Fruit fly (Drosophila melanogaster): ENCODE results near the gene Qsox4.
A peak's percentile ranks its signal among the peaks of the same experiment; 100 is the strongest.

Gene Qsox4

dm6 chr3R:23729632-23730471 lies 27.3 kb downstream of the Qsox4 start (continued):
- TF ChIP-seq CG1233 (GFP tag; optimal IDR thresholded peaks at IDR 0.05) (no peak), Mes4 (GFP tag; optimal IDR thresholded peaks at IDR 0.05) (no peak), vnd (GFP tag; IDR thresholded peaks at IDR 0.05; ENCODE audit: partially characterized antibody) (peak; percentile 60), CG10274 (GFP tag; optimal IDR thresholded peaks at IDR 0.05) (no peak), jing (GFP tag; optimal IDR thresholded peaks at IDR 0.05) (no peak), cato (GFP tag; optimal IDR thresholded peaks at IDR 0.05; ENCODE audit: borderline replicate concordance) (no peak), Nf-YB (GFP tag; optimal IDR thresholded peaks at IDR 0.05) (no peak), CG10959 (GFP tag; IDR thresholded peaks at IDR 0.05) (no peak), nom (GFP tag; optimal IDR thresholded peaks at IDR 0.05) (peak; percentile 61), Dek (tag; optimal IDR thresholded peaks at IDR 0.05) (peak; percentile 24), Nf-YA (GFP tag; IDR thresholded peaks at IDR 0.05) (no peak), gem (tag; optimal IDR thresholded peaks at IDR 0.05) (no peak), CG5953 (GFP tag; IDR thresholded peaks at IDR 0.05) (0 out of 2 replicates have a peak, but pooled peaks have one; percentile 34), Mad (GFP tag; optimal IDR thresholded peaks at IDR 0.05) (no peak), CG18476 (GFP tag; optimal IDR thresholded peaks at IDR 0.05) (no peak), CG34376 (GFP tag; optimal IDR thresholded peaks at IDR 0.05) (peak; percentile 96), pros (GFP tag; optimal IDR thresholded peaks at IDR 0.05) (peak; percentile 89), Dfd (GFP tag; optimal IDR thresholded peaks at IDR 0.05) (no peak), CG4404 (GFP tag; IDR thresholded peaks at IDR 0.05) (no peak), Hr39 (optimal IDR thresholded peaks at IDR 0.05) (no peak), CG12942 (GFP tag; optimal IDR thresholded peaks at IDR 0.05) (no peak), Sry-β (GFP tag; optimal IDR thresholded peaks at IDR 0.05) (no peak), disco-r (GFP tag; optimal IDR thresholded peaks at IDR 0.05) (no peak), zfh2 (GFP tag; optimal IDR thresholded peaks at IDR 0.05) (no peak), CG31365 (tag; optimal IDR thresholded peaks at IDR 0.05) (no peak), Fer1 (GFP tag; optimal IDR thresholded peaks at IDR 0.05) (peak; percentile 26), mam (GFP tag; optimal IDR thresholded peaks at IDR 0.05) (no peak), ara (GFP tag; IDR thresholded peaks at IDR 0.05) (0 out of 2 replicates have a peak, but pooled peaks have one; percentile 8), CG3065 (GFP tag; optimal IDR thresholded peaks at IDR 0.05) (no peak), MESR4 (GFP tag; optimal IDR thresholded peaks at IDR 0.05) (no peak), CG10979 (tag; optimal IDR thresholded peaks at IDR 0.05) (no peak), zen2 (GFP tag; IDR thresholded peaks at IDR 0.05; ENCODE audit: partially characterized antibody) (no peak), CG1832 (GFP tag; optimal IDR thresholded peaks at IDR 0.05) (no peak), CG3995 (GFP tag; optimal IDR thresholded peaks at IDR 0.05) (no peak), CG12155 (GFP tag; optimal IDR thresholded peaks at IDR 0.05) (no peak), otp (GFP tag; IDR thresholded peaks at IDR 0.05) (no peak), dysf (GFP tag; IDR thresholded peaks at IDR 0.05) (0 out of 3 replicates have a peak, but pooled peaks have one; percentile 22), NC2β (GFP tag; optimal IDR thresholded peaks at IDR 0.05) (no peak), gro (GFP tag; optimal IDR thresholded peaks at IDR 0.05) (no peak), CG17385 (GFP tag; optimal IDR thresholded peaks at IDR 0.05) (no peak), tll (GFP tag; optimal IDR thresholded peaks at IDR 0.05) (no peak), CG6254 (GFP tag; optimal IDR thresholded peaks at IDR 0.05) (peak; percentile 31), NC2α (GFP tag; optimal IDR thresholded peaks at IDR 0.05) (no peak), Sox102F (GFP tag; optimal IDR thresholded peaks at IDR 0.05) (no peak), HLH3B (GFP tag; IDR thresholded peaks at IDR 0.05) (no peak), CG17802 (tag; optimal IDR thresholded peaks at IDR 0.05) (no peak), mirr (GFP tag; optimal IDR thresholded peaks at IDR 0.05) (peak; percentile 70), CG14667 (GFP tag; IDR thresholded peaks at IDR 0.05) (no peak), Asciz (GFP tag; optimal IDR thresholded peaks at IDR 0.05) (no peak)

Measured in whole organism, embryonic.